Fruit fly (Drosophila melanogaster): ENCODE measurements around the gene Esp.

DNA sequence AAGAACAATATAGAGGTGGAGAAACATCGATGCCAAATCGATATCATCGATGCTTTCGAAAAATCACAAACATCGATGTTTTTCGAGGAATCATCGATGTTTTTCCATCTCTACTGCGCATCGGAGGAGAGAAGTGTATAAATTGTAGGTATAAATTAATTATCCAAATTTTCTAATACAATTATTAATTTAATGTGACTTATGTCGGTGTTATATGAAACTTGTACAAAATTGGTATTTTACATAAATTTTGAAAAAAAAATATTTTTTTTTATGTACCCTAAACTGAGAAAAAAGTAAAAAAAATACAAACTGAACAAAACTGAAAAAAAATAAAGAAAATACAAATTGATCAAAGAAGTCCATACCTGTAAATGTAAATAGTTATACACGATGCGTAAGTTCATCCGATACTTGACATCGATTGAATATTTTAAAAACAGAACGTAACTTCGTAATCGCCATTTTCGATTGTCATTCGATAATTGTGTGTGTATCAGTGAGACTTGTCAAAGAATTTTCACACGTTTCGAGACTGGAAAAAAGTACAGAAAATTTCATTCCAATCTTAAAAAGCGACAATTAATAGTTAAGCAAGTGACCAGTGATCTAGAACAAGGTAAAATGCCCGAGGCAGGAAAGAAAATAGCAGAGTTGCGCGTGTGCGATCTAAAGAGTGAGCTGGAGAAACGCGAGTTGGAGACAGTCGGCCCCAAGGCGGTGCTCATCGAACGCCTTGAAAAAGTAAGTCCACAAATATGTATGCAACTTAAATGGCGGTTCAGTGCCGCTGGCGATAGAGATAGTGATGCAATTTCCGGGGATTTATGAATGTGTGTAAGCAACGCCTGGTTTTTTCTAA, 24.5 kb upstream of the Esp start, which contains the start of the genes CG5808 and Saf-B:
- TF ChIP-seq kay (GFP tag; ENCODE audit: borderline replicate concordance) (no peak), Hr96 (GFP tag; optimal IDR thresholded peaks at IDR 0.05) (no peak), CG33017 (tag; optimal IDR thresholded peaks at IDR 0.05) (no peak), pad (GFP tag; optimal IDR thresholded peaks at IDR 0.05) (no peak)
